Fruit fly (Drosophila melanogaster): ENCODE measurements around the gene mtSSB.

The mtSSB gene

DNA sequence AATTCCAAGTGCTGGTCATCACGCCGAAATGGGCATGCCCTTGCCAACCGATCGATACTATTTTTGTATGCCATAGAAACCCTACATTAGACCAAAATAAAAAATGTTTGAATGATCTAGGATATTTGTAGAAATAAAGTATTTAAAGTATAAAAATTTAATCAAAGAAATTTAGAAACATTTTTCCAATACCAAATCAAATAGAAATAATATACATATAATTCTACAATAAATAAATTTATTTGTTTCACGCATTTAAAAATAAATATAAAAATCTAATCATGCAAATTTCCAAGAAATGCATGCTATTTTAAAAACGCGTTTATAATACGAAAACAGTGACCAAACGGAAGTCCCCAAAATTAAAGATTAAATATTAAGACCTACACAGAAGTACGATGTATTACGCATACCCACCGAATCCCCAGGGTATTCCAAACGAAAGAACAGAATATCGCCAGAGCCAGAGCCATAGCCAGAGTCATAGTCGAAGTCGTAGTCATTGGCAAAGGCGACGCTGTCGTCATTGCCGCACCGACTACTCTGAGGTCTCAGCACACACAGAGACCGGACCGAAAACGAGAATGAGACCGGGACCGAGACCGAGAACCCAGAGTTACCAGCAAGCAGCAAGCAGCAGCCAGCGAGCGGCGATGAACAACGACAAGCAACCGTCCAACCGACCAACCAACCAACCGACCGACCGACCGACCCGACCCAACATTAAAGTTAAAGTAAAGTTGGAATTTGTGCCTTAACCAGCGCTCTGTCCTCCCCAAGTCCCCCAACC lies 4.1 kb upstream of the mtSSB start (continued):
- TF ChIP-seq CG4360 (GFP tag; IDR thresholded peaks at IDR 0.05) (no peak), D19A (tag; optimal IDR thresholded peaks at IDR 0.05) (peak; percentile 92), slou (GFP tag; optimal IDR thresholded peaks at IDR 0.05) (no peak), corto (GFP tag; optimal IDR thresholded peaks at IDR 0.05) (no peak), CG2120 (GFP tag; optimal IDR thresholded peaks at IDR 0.05) (peak; percentile 32), CG11456 (GFP tag; IDR thresholded peaks at IDR 0.05) (0 out of 3 replicates have a peak, but pooled peaks have one; percentile 63), CG14965 (GFP tag; optimal IDR thresholded peaks at IDR 0.05; ENCODE audit: borderline replicate concordance) (no peak), Lhr (GFP tag; optimal IDR thresholded peaks at IDR 0.05) (no peak), E2f2 (GFP tag; IDR thresholded peaks at IDR 0.05) (no peak), gt (GFP tag; IDR thresholded peaks at IDR 0.05) (no peak), CG33557 (GFP tag; optimal IDR thresholded peaks at IDR 0.05) (peak; percentile 33), dati (GFP tag; IDR thresholded peaks at IDR 0.05) (no peak), Spps (tag; optimal IDR thresholded peaks at IDR 0.05) (peak; percentile 51), CG13775 (GFP tag; optimal IDR thresholded peaks at IDR 0.05) (peak; percentile 76), NC2α (GFP tag; optimal IDR thresholded peaks at IDR 0.05) (no peak), amos (GFP tag; IDR thresholded peaks at IDR 0.05; ENCODE audit: partially characterized antibody) (no peak; the same call in 1 of the 2 replicates), C15 (GFP tag; IDR thresholded peaks at IDR 0.05) (no peak), br (optimal IDR thresholded peaks at IDR 0.05) (no peak), ranshi (GFP tag; IDR thresholded peaks at IDR 0.05) (peak; percentile 7; the same call in 1 of the 2 replicates), CG18011 (GFP tag; optimal IDR thresholded peaks at IDR 0.05) (no peak), Usf (GFP tag; optimal IDR thresholded peaks at IDR 0.05) (peak; percentile 57), otp (GFP tag; IDR thresholded peaks at IDR 0.05) (no peak), CG8290 (GFP tag; optimal IDR thresholded peaks at IDR 0.05) (no peak), CG8290 (tag; optimal IDR thresholded peaks at IDR 0.05) (peak in 1 of 2 experiments; percentile 75), CG10654 (GFP tag; optimal IDR thresholded peaks at IDR 0.05) (peak; percentile 52), gfzf (GFP tag; optimal IDR thresholded peaks at IDR 0.05) (no peak), fu2 (GFP tag; optimal IDR thresholded peaks at IDR 0.05) (no peak), Oli (tag; optimal IDR thresholded peaks at IDR 0.05) (peak; percentile 53), CG13123 (GFP tag; optimal IDR thresholded peaks at IDR 0.05) (no peak), dpn (GFP tag; optimal IDR thresholded peaks at IDR 0.05) (peak in 1 of 2 experiments; percentile 39), MESR4 (GFP tag; optimal IDR thresholded peaks at IDR 0.05) (no peak), D (optimal IDR thresholded peaks at IDR 0.05) (no peak), D (GFP tag; optimal IDR thresholded peaks at IDR 0.05) (peak; percentile 59), Gsc (GFP tag; IDR thresholded peaks at IDR 0.05) (no peak), Elba2 (GFP tag; optimal IDR thresholded peaks at IDR 0.05) (no peak), maf-S (GFP tag; optimal IDR thresholded peaks at IDR 0.05) (no peak), CoRest (tag; optimal IDR thresholded peaks at IDR 0.05) (peak; percentile 62), cwo (GFP tag; optimal IDR thresholded peaks at IDR 0.05) (peak; percentile 1), phol (tag; optimal IDR thresholded peaks at IDR 0.05) (peak; percentile 55), CG1647 (GFP tag; optimal IDR thresholded peaks at IDR 0.05) (no peak), bab2 (GFP tag; optimal IDR thresholded peaks at IDR 0.05) (no peak), CG8089 (GFP tag; optimal IDR thresholded peaks at IDR 0.05) (no peak), CrebB (tag; optimal IDR thresholded peaks at IDR 0.05) (no peak), CG1233 (GFP tag; optimal IDR thresholded peaks at IDR 0.05) (no peak), CG7271 (tag; optimal IDR thresholded peaks at IDR 0.05) (no peak), Hsf (GFP tag; optimal IDR thresholded peaks at IDR 0.05) (no peak), usp (GFP tag; optimal IDR thresholded peaks at IDR 0.05) (no peak), Vsx1 (GFP tag; optimal IDR thresholded peaks at IDR 0.05) (no peak), CG10959 (GFP tag; IDR thresholded peaks at IDR 0.05) (no peak), CG2889 (GFP tag; IDR thresholded peaks at IDR 0.05) (no peak), CG9817 (tag; optimal IDR thresholded peaks at IDR 0.05) (peak; percentile 4)

Data from whole organism, embryonic.